Worm (Caenorhabditis elegans) whole organism, young adult: ENCODE data around the gene B0495.7.

Experiments used
- D2030.7 ChIP-seq: fragments of 200-800 bp; sonication (Bioruptor generic); IDR thresholded peaks from 2 replicates; pipeline ENCODE4 v1.3.6; 2022; ENCODE audit warnings: missing genetic modification reagents, missing genetic modification characterization, missing compliant biosample characterization
- F23B12.7 ChIP-seq: sonication (generic microtip); optimal IDR thresholded peaks from 2 replicates; lab custom pipeline; 2017; ENCODE audit warnings: missing genetic modification characterization, mild to moderate bottlenecking, missing compliant biosample characterization, antibody characterized with exemption, moderate library complexity; ENCODE audit not compliant: insufficient read depth
- F39B2.1 ChIP-seq: fragments of 200-800 bp; sonication (Bioruptor generic); IDR thresholded peaks from 2 replicates; pipeline ENCODE4 v1.3.6; 2022; ENCODE audit warnings: missing genetic modification reagents, missing genetic modification characterization, missing compliant biosample characterization
- Y53G8AR.9 ChIP-seq: fragments of 200-800 bp; sonication (Bioruptor generic); conservative IDR thresholded peaks from 2 replicates; pipeline ENCODE4 v1.3.6; 2022; ENCODE audit warnings: missing genetic modification reagents, missing genetic modification characterization, missing compliant biosample characterization
- Y56A3A.18 ChIP-seq: fragments of 200-800 bp; sonication (Bioruptor generic); IDR thresholded peaks from 2 replicates; pipeline ENCODE4 v1.3.6; 2022; ENCODE audit warnings: missing genetic modification reagents, missing genetic modification characterization, missing compliant biosample characterization
- Y67H2A.10 ChIP-seq: fragments of 200-800 bp; sonication (Bioruptor generic); conservative IDR thresholded peaks from 2 replicates; pipeline ENCODE4 v1.3.6; 2022; ENCODE audit warnings: missing genetic modification reagents, missing genetic modification characterization, missing compliant biosample characterization
- Y79H2A.3 ChIP-seq: fragments of 200-800 bp; sonication (Bioruptor generic); conservative IDR thresholded peaks from 2 replicates; pipeline ENCODE4 v1.3.6; 2022; ENCODE audit warnings: missing genetic modification reagents, missing genetic modification characterization, missing compliant biosample characterization
- akir-1 ChIP-seq: fragments of 200-800 bp; sonication (Bioruptor generic); optimal IDR thresholded peaks from 2 replicates; lab custom pipeline; 2018; ENCODE audit warnings: mild to moderate bottlenecking, missing genetic modification characterization, moderate library complexity, missing compliant biosample characterization
- aptf-2 ChIP-seq: fragments of 200-800 bp; sonication (Bioruptor generic); conservative IDR thresholded peaks from 2 replicates; pipeline ENCODE4 v1.3.6; 2022; ENCODE audit warnings: missing genetic modification reagents, missing genetic modification characterization, missing compliant biosample characterization
- attf-3 ChIP-seq: fragments of 200-800 bp; sonication (Bioruptor generic); conservative IDR thresholded peaks from 2 replicates; pipeline ENCODE4 v1.3.6; 2022; ENCODE audit warnings: missing genetic modification reagents, missing genetic modification characterization, missing compliant biosample characterization
- attf-5 ChIP-seq: fragments of 200-800 bp; sonication (Bioruptor generic); optimal IDR thresholded peaks from 2 replicates; lab custom pipeline; 2018; ENCODE audit warnings: mild to moderate bottlenecking, missing genetic modification characterization, missing compliant biosample characterization
- bed-1 ChIP-seq: fragments of 200-800 bp; sonication (Bioruptor generic); IDR thresholded peaks from 2 replicates; pipeline ENCODE4 v1.3.6; 2022; ENCODE audit warnings: missing genetic modification reagents, missing genetic modification characterization, missing compliant biosample characterization
- ceh-100 ChIP-seq: fragments of 200-800 bp; sonication (Bioruptor generic); IDR thresholded peaks from 2 replicates; pipeline ENCODE4 v1.3.6; 2022; ENCODE audit warnings: missing genetic modification reagents, missing genetic modification characterization, missing compliant biosample characterization
- ceh-27 ChIP-seq: fragments of 200-800 bp; sonication (Bioruptor generic); optimal IDR thresholded peaks from 2 replicates; lab custom pipeline; 2018; ENCODE audit warnings: mild to moderate bottlenecking, missing genetic modification characterization, moderate library complexity, missing compliant biosample characterization
- ceh-58 ChIP-seq: fragments of 200-800 bp; sonication (Bioruptor generic); IDR thresholded peaks from 2 replicates; pipeline ENCODE4 v1.3.6; 2022; ENCODE audit warnings: missing genetic modification characterization, missing compliant biosample characterization
- efl-1 ChIP-seq: fragments of 150-350 bp; optimal IDR thresholded peaks from 2 replicates; lab custom pipeline; 2014; ENCODE audit warnings: missing biosample characterization, missing genetic modification reagents, missing genetic modification characterization
- fkh-3 ChIP-seq: sonication (generic microtip); optimal IDR thresholded peaks from 2 replicates; lab custom pipeline; 2016; ENCODE audit warnings: mild to moderate bottlenecking, missing genetic modification characterization, missing compliant biosample characterization
- gei-17 ChIP-seq: fragments of 200-800 bp; sonication (Bioruptor generic); optimal IDR thresholded peaks from 2 replicates; lab custom pipeline; 2018; ENCODE audit warnings: mild to moderate bottlenecking, missing genetic modification characterization, missing compliant biosample characterization
- hlh-12 ChIP-seq: sonication (generic microtip); optimal IDR thresholded peaks from 2 replicates; lab custom pipeline; 2016; ENCODE audit warnings: missing genetic modification characterization, missing compliant biosample characterization
- hrde-1 ChIP-seq: sonication (generic microtip); optimal IDR thresholded peaks from 2 replicates; lab custom pipeline; 2016; ENCODE audit warnings: missing genetic modification characterization, mild to moderate bottlenecking, missing compliant biosample characterization, moderate library complexity, missing genotype, missing genetic modification reagents, borderline replicate concordance
- madf-3 ChIP-seq: fragments of 200-800 bp; sonication (Bioruptor generic); IDR thresholded peaks from 2 replicates; pipeline ENCODE4 v1.3.6; 2022; ENCODE audit warnings: missing genetic modification reagents, missing genetic modification characterization, missing compliant biosample characterization
- madf-6 ChIP-seq: fragments of 200-800 bp; sonication (Bioruptor generic); IDR thresholded peaks from 2 replicates; pipeline ENCODE4 v1.3.6; 2022; ENCODE audit warnings: missing genetic modification reagents, missing genetic modification characterization, missing compliant biosample characterization
- mcd-1 ChIP-seq: fragments of 200-800 bp; sonication (Bioruptor generic); IDR thresholded peaks from 2 replicates; pipeline ENCODE4 v1.3.6; 2022; ENCODE audit warnings: missing genetic modification reagents, missing genetic modification characterization, missing compliant biosample characterization
- nhr-120 ChIP-seq: fragments of 200-800 bp; sonication (Bioruptor generic); IDR thresholded peaks from 2 replicates; pipeline ENCODE4 v1.3.6; 2022; ENCODE audit warnings: missing genetic modification characterization, missing compliant biosample characterization
- nhr-90 ChIP-seq: sonication (generic microtip); optimal IDR thresholded peaks from 2 replicates; lab custom pipeline; 2016; ENCODE audit warnings: missing genotype, mild to moderate bottlenecking, missing genetic modification characterization, missing compliant biosample characterization
- pbrm-1 ChIP-seq: fragments of 200-800 bp; sonication (Bioruptor generic); IDR thresholded peaks from 2 replicates; pipeline ENCODE4 v1.3.6; 2022; ENCODE audit warnings: missing genetic modification reagents, missing genetic modification characterization, missing compliant biosample characterization
- rec-8 ChIP-seq, 2 experiments: sonication (generic microtip); optimal IDR thresholded peaks; 2 replicates each; lab custom pipeline; 2016; ENCODE audit warnings: mild to moderate bottlenecking in 2 of 2, missing genetic modification characterization in 2 of 2, missing genetic modification reagents in 2 of 2, missing genotype in 2 of 2, missing biosample characterization in 1 of 2, missing compliant biosample characterization in 1 of 2, moderate library complexity in 1 of 2
- repo-1 ChIP-seq: sonication (generic microtip); optimal IDR thresholded peaks from 2 replicates; lab custom pipeline; 2017; ENCODE audit warnings: mild to moderate bottlenecking, missing genetic modification characterization, missing compliant biosample characterization
- rpc-1 ChIP-seq, 2 experiments: fragments of 150-350 bp in 1 of 2; sonication (generic microtip) in 1 of 2; optimal IDR thresholded peaks; 2 replicates each; lab custom pipeline; 2014 to 2018; ENCODE audit warnings: missing biosample characterization in 1 of 2, missing genetic modification characterization in 1 of 2, missing genetic modification reagents in 1 of 2, missing genotype in 1 of 2
- snpc-1.3 ChIP-seq: sonication (generic microtip); optimal IDR thresholded peaks from 2 replicates; lab custom pipeline; 2017; ENCODE audit warnings: missing genetic modification characterization, mild to moderate bottlenecking, missing compliant biosample characterization, antibody characterized with exemption, moderate library complexity, missing genotype, missing genetic modification reagents; ENCODE audit not compliant: insufficient read depth
- somi-1 ChIP-seq: fragments of 200-800 bp; sonication (Bioruptor generic); optimal IDR thresholded peaks from 2 replicates; lab custom pipeline; 2018; ENCODE audit warnings: mild to moderate bottlenecking, missing genetic modification characterization, missing compliant biosample characterization
- zfh-2 ChIP-seq: fragments of 200-800 bp; sonication (Bioruptor generic); conservative IDR thresholded peaks from 2 replicates; pipeline ENCODE4 v1.3.6; 2022; ENCODE audit warnings: missing genetic modification reagents, missing genetic modification characterization, missing compliant biosample characterization
- zim-3 ChIP-seq: sonication (generic microtip); optimal IDR thresholded peaks from 2 replicates; lab custom pipeline; 2017; ENCODE audit warnings: mild to moderate bottlenecking, missing genetic modification characterization, moderate library complexity, missing compliant biosample characterization
- ztf-18 ChIP-seq: sonication (generic microtip); optimal IDR thresholded peaks from 2 replicates; lab custom pipeline; 2016; ENCODE audit warnings: missing genotype, mild to moderate bottlenecking, missing genetic modification characterization, missing compliant biosample characterization
- ztf-22 ChIP-seq: fragments of 200-800 bp; sonication (Bioruptor generic); optimal IDR thresholded peaks from 2 replicates; lab custom pipeline; 2018; ENCODE audit warnings: mild to moderate bottlenecking, missing genetic modification characterization, moderate library complexity, missing compliant biosample characterization
- ztf-6 ChIP-seq: fragments of 200-800 bp; sonication (Bioruptor generic); IDR thresholded peaks from 2 replicates; pipeline ENCODE4 v1.3.6; 2022; ENCODE audit warnings: missing genetic modification reagents, missing genetic modification characterization, missing compliant biosample characterization

Gene B0495.7

DNA sequence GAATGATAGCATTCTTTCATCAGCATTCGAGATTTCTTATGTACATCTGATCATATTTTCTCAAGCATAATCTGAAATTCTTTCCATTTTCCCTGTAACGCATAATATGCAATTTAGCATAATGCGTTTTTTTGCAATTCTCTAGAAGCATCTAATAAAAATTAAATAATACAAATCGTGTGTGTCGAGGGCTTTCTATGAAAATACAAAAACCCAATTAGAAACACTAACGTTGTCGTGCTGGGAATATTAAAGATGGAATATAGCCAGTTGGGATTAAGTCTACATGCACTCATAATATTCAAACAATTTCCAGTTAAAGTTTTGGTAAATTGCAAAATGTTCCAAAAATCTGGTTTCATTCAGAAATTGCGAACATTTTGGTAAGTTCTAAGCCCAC, 20.4 kb downstream of the B0495.7 start, which contains the start of gene F18A1.1:
Gene F18A1.1, plus strand, starts transcription at position 301 of the 400 bp plus-strand sequence.
- TF ChIP-seq nhr-120 (GFP tag; lab: Robert Waterston, UW), result no peak
- TF ChIP-seq hlh-12 (tag; lab: Kevin White, UChicago), result no peak

DNA sequence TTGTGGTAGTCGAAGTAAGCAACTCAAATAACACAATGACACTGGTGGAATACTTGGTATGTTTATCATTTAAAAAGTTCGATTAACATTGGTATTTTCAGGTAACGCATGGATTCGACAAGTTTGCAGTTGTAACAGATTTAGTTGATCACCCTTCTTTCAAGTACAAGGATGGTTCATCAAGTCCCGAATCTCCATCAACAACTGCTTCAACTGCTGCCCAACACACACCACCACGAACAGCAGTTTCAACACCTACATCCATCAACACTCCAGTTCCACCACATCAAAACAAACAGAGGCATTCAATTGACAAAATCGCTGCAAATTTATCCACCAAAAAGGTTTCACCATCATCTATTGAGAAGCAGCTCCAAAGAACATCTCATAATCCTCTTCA, 22.5 kb downstream of the B0495.7 start:
- TF ChIP-seq D2030.7 (GFP tag; lab: Robert Waterston, UW) (0 out of 2 replicates have a peak, but pooled peaks have one; percentile 18), pbrm-1 (GFP tag; lab: Robert Waterston, UW) (no peak), madf-6 (no peak)

DNA sequence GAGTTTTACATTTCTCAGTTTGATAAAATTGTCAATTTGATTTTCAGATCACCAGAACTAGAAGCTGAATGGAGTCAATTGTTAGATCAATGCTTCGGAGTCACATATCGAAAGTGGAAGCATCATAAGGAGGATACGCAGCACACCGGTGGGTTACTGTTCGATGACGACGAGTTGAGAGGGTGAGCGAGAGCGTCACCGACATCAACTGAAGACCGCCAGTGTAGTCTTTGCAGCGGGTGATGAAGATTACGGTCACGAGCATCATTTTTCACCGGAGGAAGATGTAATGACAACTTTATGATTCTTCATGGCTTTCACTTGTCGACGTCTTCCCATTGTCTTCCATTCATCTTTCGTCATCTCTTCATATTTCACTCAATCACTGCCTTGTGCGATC, 23.1 kb downstream of the B0495.7 start, which contains the start of gene lin-26:
Gene lin-26, plus strand, starts transcription at position 301 of the 400 bp plus-strand sequence.
- TF ChIP-seq Y67H2A.10 (GFP tag; lab: Robert Waterston, UW) (no peak), mcd-1 (GFP tag; lab: Robert Waterston, UW) (no peak), ztf-18 (no peak), aptf-2 (GFP tag; lab: Robert Waterston, UW) (0 out of 2 replicates have a peak, but pooled peaks have one; percentile 9), ceh-27 (GFP tag; lab: Kevin White, UChicago) (no peak), repo-1 (tag; lab: Kevin White, UChicago) (no peak), efl-1 (no peak)

DNA sequence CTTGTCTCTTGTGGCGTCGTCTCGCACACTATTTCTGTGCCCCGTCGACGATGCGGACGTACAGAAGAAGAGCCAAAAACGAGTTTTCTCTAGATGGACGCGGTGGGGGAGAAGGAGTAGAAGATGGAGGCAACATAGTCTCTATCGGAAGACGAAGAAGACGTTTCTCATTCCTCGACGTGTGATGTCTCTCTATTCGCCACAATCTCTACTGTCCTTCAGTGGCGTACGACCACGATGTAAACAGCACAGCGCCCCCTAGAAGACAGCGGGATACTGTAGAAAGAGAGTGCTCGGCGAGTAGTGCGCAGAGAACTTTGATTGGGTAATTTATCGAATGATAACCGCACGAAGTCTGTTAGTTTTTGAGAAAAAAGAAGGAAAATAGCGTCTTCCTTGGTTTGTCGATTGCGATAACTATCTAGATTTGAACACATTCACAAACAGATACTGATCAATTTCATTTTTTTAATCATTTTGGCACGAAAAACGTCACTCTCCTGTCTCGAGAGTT, 25.5 kb downstream of the B0495.7 start:
- no peak for TF ChIP-seq somi-1
- TF ChIP-seq F23B12.7 (tag; lab: Kevin White, UChicago), result no peak
- no peak for TF ChIP-seq Y53G8AR.9 (GFP tag; lab: Robert Waterston, UW)
- no peak for TF ChIP-seq akir-1 (GFP tag; lab: Kevin White, UChicago)
- no peak for TF ChIP-seq zim-3 (tag; lab: Kevin White, UChicago)
- TF ChIP-seq madf-3 (GFP tag; lab: Robert Waterston, UW), result no peak

DNA sequence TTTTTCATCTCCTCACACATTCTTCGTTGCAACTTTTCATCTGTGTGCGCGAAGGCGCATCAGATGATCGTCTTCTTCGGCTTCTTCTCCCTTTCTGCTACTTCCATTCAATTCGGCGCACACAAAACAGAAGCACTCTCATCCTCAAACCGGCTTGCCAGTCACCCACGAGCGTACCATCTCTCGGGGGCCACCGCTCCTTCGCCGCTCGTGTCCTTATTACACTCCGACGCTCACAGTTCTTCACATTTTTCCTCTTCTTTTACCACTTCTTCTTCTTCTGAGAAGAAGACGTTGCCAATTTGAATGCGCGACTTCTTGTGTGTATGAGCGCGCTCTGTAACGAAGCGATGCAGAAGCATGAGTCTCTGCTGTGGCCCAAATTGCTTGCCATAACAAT, 26.5 kb downstream of the B0495.7 start:
- TF ChIP-seq zfh-2 (0 out of 2 replicates have a peak, but pooled peaks have one; percentile 45), ztf-22 (GFP tag; lab: Kevin White, UChicago) (no peak)

DNA sequence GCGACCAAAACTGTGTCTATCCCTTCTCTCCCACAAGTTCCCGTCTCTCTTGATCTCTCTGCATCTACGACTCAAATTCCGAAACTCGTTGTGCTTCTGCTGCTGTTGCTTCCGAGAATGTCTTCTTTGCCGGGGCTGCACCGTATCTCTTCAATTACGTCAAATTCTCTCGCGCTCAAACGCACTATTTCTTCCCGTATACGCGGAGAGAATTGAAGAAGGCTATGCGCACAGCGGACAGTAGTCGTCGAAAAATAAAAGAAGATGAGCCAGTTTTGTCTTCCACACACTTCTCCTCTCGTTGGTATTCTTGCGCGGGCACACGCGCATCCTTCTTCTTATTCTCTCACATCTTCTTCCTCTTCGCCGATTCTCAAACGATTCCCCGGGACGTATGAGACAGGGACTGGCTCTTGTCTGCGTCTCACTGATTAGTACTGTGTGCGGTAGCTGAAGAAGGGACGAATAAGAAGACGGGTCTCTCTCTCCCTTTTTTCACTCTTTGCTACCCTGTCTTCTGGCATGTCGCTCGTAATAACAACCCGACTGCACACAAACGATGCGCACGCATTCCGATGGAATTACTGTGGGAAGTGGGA, 28.6 kb downstream of the B0495.7 start:
- TF ChIP-seq Y56A3A.18, result no peak
- TF ChIP-seq zfh-2, result 0 out of 2 replicates have a peak, but pooled peaks have one; percentile 21

DNA sequence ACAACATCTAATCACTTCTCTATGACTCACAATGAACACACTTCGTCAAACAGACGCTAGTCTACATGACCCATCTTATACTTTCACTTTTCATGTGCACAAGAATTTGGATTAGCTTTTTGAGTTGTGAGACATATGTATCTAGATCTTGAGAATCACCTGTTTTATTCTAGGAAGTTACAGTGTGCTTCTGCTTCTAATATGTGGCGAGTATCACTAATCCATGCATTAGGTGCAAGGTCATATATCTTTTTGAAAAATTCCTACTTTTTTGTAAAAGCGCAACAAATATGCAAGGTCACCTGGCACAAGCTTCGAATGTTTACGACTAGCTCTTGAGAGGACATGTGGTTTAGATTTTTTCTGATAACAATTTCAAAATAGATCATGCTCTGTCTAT, 29.3 kb downstream of the B0495.7 start:
- TF ChIP-seq snpc-1.3 (tag; lab: Kevin White, UChicago), result no peak
- TF ChIP-seq fkh-3, result no peak
- no peak for TF ChIP-seq gei-17 (GFP tag; lab: Kevin White, UChicago)
- TF ChIP-seq bed-1 (GFP tag; lab: Robert Waterston, UW), result no peak
- no peak for TF ChIP-seq attf-3
- TF ChIP-seq hrde-1, result no peak
- no peak for TF ChIP-seq ceh-27 (GFP tag; lab: Kevin White, UChicago)
- no peak for TF ChIP-seq nhr-90 (tag; lab: Kevin White, UChicago)
- no peak for TF ChIP-seq ztf-6 (GFP tag; lab: Robert Waterston, UW)
- TF ChIP-seq akir-1 (GFP tag; lab: Kevin White, UChicago), result no peak
- no peak for TF ChIP-seq F39B2.1 (GFP tag; lab: Robert Waterston, UW)
- no peak for TF ChIP-seq ceh-100 (GFP tag; lab: Robert Waterston, UW)
- TF ChIP-seq Y79H2A.3 (GFP tag; lab: Robert Waterston, UW), result no peak
- TF ChIP-seq attf-5 (GFP tag; lab: Kevin White, UChicago), result no peak
- no peak for TF ChIP-seq rpc-1 (optimal IDR thresholded peaks at IDR 0.05; lab: Kevin White, UChicago)
- no peak for TF ChIP-seq rpc-1 (tag; optimal IDR thresholded peaks at IDR 0.05; lab: Kevin White, UChicago)
- no peak for TF ChIP-seq ceh-58 (GFP tag; lab: Robert Waterston, UW)
- TF ChIP-seq rec-8 (tag; optimal IDR thresholded peaks at IDR 0.05; lab: Kevin White, UChicago), result no peak
